5 fruit fly cellular contexts compared by ENCODE assay signal in the genomic region with DNA sequence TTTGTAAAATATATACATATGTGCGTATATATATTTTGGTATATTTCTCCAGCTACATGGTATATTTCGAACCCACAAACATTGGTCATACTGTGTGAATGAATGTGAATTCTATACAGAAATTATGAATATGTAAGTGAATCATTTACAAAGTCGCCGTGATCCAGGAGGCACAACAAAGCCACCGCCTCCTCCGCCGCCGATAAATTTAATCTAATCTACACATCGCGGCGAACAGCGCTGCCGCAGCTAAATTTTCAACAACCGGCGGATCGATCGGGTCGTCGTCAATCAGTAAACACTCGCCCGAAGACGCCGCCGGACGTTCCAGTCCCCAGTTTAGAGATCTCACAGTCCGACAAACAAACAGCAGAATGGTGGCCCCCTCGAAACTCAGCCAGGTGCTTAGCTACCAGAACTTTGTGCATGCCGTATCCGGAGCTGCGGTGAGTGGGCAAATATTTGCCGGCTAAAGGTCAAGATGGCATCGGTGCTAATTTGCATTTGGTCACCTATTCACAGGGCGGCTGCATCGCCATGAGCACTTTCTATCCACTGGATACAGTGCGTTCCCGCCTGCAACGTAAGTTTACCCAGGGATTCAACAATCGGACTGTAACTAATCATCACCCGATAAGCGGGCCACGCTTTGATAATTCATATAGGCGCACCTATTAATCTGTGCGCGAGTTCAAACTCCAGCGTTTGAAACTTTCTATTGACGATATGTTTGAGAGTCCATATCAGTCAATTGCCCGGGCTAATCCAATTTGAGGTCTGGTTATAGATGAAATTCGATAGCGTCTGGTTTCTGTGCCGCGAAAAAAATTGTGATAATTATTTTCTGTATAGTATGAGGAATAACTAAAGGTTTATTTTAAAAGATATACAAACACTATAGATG.
TF ChIP-seq lines count a peak whose summit lies in the region.

A gene (plus strand): TSS at position 79 of the 904 bp plus-strand sequence.

- no peak for TF ChIP-seq CTCF in whole organism, embryonic (GFP tag; optimal IDR thresholded peaks at IDR 0.05; lab: Kevin White, UChicago)

TF ChIP-seq in whole organism, adult, 20 proteins besides CTCF, POLR2A, EP300 and RAD21 (continues in another document):
- no peak for TF ChIP-seq CG1620 (GFP tag; optimal IDR thresholded peaks at IDR 0.05; lab: Kevin White, UChicago)
- no peak for TF ChIP-seq pad (GFP tag; optimal IDR thresholded peaks at IDR 0.05; lab: Kevin White, UChicago)
- TF ChIP-seq toe (GFP tag; optimal IDR thresholded peaks at IDR 0.05; lab: Kevin White, UChicago) = no peak
- TF ChIP-seq bab1 (GFP tag; optimal IDR thresholded peaks at IDR 0.05; lab: Kevin White, UChicago) = no peak
- no peak for TF ChIP-seq tj (GFP tag; optimal IDR thresholded peaks at IDR 0.05; lab: Kevin White, UChicago)
- no peak for TF ChIP-seq Clk (GFP tag; optimal IDR thresholded peaks at IDR 0.05; lab: Kevin White, UChicago)
- no peak for TF ChIP-seq cnc (optimal IDR thresholded peaks at IDR 0.05; lab: Kevin White, UChicago)
- TF ChIP-seq kay (GFP tag; lab: Kevin White, UChicago; ENCODE audit: borderline replicate concordance) = peak; percentile 84
- TF ChIP-seq CG14711 (tag; optimal IDR thresholded peaks at IDR 0.05; lab: Kevin White, UChicago) = no peak
- no peak for TF ChIP-seq CG33017 (tag; optimal IDR thresholded peaks at IDR 0.05; lab: Kevin White, UChicago)
- TF ChIP-seq cic (GFP tag; optimal IDR thresholded peaks at IDR 0.05; lab: Kevin White, UChicago) = peak; percentile 25
- no peak for TF ChIP-seq Crg-1 (GFP tag; optimal IDR thresholded peaks at IDR 0.05; lab: Kevin White, UChicago)
- TF ChIP-seq ovo (GFP tag; optimal IDR thresholded peaks at IDR 0.05; lab: Kevin White, UChicago) = no peak
- TF ChIP-seq Mnt (GFP tag; optimal IDR thresholded peaks at IDR 0.05; lab: Kevin White, UChicago) = peak; percentile 29
- TF ChIP-seq CG11617 (GFP tag; optimal IDR thresholded peaks at IDR 0.05; lab: Kevin White, UChicago) = peak; percentile 8
- no peak for TF ChIP-seq CG7045 (GFP tag; optimal IDR thresholded peaks at IDR 0.05; lab: Kevin White, UChicago)

TF ChIP-seq in whole organism, embryonic, 481 proteins besides CTCF, POLR2A, EP300 and RAD21 (continues in another document):
- TF ChIP-seq GATAe (GFP tag; conservative IDR thresholded peaks at IDR 0.05; lab: Robert Waterston, UW) (peak; percentile 57; the same call in 1 of the 2 replicates), CG43689 (GFP tag; IDR thresholded peaks at IDR 0.05; lab: Robert Waterston, UW) (no peak), CHES-1-like (GFP tag; optimal IDR thresholded peaks at IDR 0.05; lab: Kevin White, UChicago) (peak; percentile 20), CG30431 (GFP tag; optimal IDR thresholded peaks at IDR 0.05; lab: Kevin White, UChicago) (no peak), gsb-n (tag; optimal IDR thresholded peaks at IDR 0.05; lab: Kevin White, UChicago) (no peak), hb (GFP tag; IDR thresholded peaks at IDR 0.05; lab: Robert Waterston, UW; ENCODE audit: partially characterized antibody) (no peak), stwl (tag; optimal IDR thresholded peaks at IDR 0.05; lab: Kevin White, UChicago) (peak; percentile 69), YL-1 (GFP tag; optimal IDR thresholded peaks at IDR 0.05; lab: Kevin White, UChicago) (peak; percentile 34), CG12391 (tag; optimal IDR thresholded peaks at IDR 0.05; lab: Kevin White, UChicago) (no peak), CG2120 (GFP tag; optimal IDR thresholded peaks at IDR 0.05; lab: Kevin White, UChicago) (no peak), Hr78 (GFP tag; optimal IDR thresholded peaks at IDR 0.05; lab: Kevin White, UChicago) (peak in 1 of 2 experiments; percentile 83), Asciz (GFP tag; optimal IDR thresholded peaks at IDR 0.05; lab: Kevin White, UChicago) (no peak), Hey (tag; optimal IDR thresholded peaks at IDR 0.05; lab: Kevin White, UChicago) (no peak), CG17912 (GFP tag; optimal IDR thresholded peaks at IDR 0.05; lab: Kevin White, UChicago) (no peak), B-H2 (GFP tag; optimal IDR thresholded peaks at IDR 0.05; lab: Kevin White, UChicago) (no peak), Dbx (GFP tag; IDR thresholded peaks at IDR 0.05; lab: Robert Waterston, UW) (0 out of 3 replicates have a peak, but pooled peaks have one; percentile 18)

TF ChIP-seq in whole organism, prepupa, 60 proteins besides CTCF, POLR2A, EP300 and RAD21:
- TF ChIP-seq fkh (GFP tag; optimal IDR thresholded peaks at IDR 0.05; lab: Kevin White, UChicago) = peak; percentile 60
- 0 out of 2 replicates have a peak, but pooled peaks have one; percentile 10 for TF ChIP-seq CG15336 (GFP tag; IDR thresholded peaks at IDR 0.05; lab: Robert Waterston, UW)
- no peak for TF ChIP-seq CG8119 (GFP tag; IDR thresholded peaks at IDR 0.05; lab: Robert Waterston, UW)
- peak; percentile 71 for TF ChIP-seq dsx (GFP tag; optimal IDR thresholded peaks at IDR 0.05; lab: Kevin White, UChicago; ENCODE audit: poor library complexity, severe bottlenecking)
- no peak for TF ChIP-seq CG1621 (tag; optimal IDR thresholded peaks at IDR 0.05; lab: Kevin White, UChicago)

TF ChIP-seq in whole organism, pupa, 21 proteins besides CTCF, POLR2A, EP300 and RAD21:
- no peak for TF ChIP-seq CG12605 (GFP tag; IDR thresholded peaks at IDR 0.05; lab: Robert Waterston, UW)
- TF ChIP-seq CG15710 (tag; optimal IDR thresholded peaks at IDR 0.05; lab: Kevin White, UChicago) = no peak
- no peak for TF ChIP-seq rn (GFP tag; IDR thresholded peaks at IDR 0.05; lab: Robert Waterston, UW)
- TF ChIP-seq CG32121 (GFP tag; IDR thresholded peaks at IDR 0.05; lab: Robert Waterston, UW) = 0 out of 2 replicates have a peak, but pooled peaks have one; percentile 15
- TF ChIP-seq CG9948 (tag; optimal IDR thresholded peaks at IDR 0.05; lab: Kevin White, UChicago) = no peak
TF ChIP-seq in whole organism, pupa: peak in this region for 1.

TF ChIP-seq in whole organism, wandering third instar larva, 38 proteins besides CTCF, POLR2A, EP300 and RAD21:
- TF ChIP-seq N (GFP tag; optimal IDR thresholded peaks at IDR 0.05; lab: Kevin White, UChicago) (no peak), fru (GFP tag; optimal IDR thresholded peaks at IDR 0.05; lab: Kevin White, UChicago) (peak; percentile 64), Hnf4 (GFP tag; optimal IDR thresholded peaks at IDR 0.05; lab: Kevin White, UChicago) (peak; percentile 13), h (GFP tag; optimal IDR thresholded peaks at IDR 0.05; lab: Kevin White, UChicago) (peak; percentile 12)
